Fruit fly (Drosophila melanogaster): ENCODE data around the gene CG43185.

- no peak for TF ChIP-seq Myc (optimal IDR thresholded peaks at IDR 0.05)
- TF ChIP-seq insv (optimal IDR thresholded peaks at IDR 0.05): no peak
- TF ChIP-seq psq (optimal IDR thresholded peaks at IDR 0.05): no peak
- TF ChIP-seq Sin3A (optimal IDR thresholded peaks at IDR 0.05): no peak
- no peak for TF ChIP-seq h (optimal IDR thresholded peaks at IDR 0.05)
- no peak for TF ChIP-seq ttk (optimal IDR thresholded peaks at IDR 0.05)
Observed at dm6 chr2L:5901553-5901952, 16.9 kb downstream of the CG43185 start.
